Worm (Caenorhabditis elegans) whole organism, L4/young adult: ENCODE results near the gene nhr-79.

Source experiments
- W03F9.2 ChIP-seq: fragments of 150-350 bp; optimal IDR thresholded peaks from 2 replicates; lab custom pipeline; 2014; ENCODE audit warnings: missing biosample characterization, missing genetic modification characterization
- dao-5 ChIP-seq: sonication (generic microtip); optimal IDR thresholded peaks from 2 replicates; lab custom pipeline; 2016; ENCODE audit warnings: missing genotype, missing genetic modification characterization, moderate library complexity, missing compliant biosample characterization
- him-1 ChIP-seq: sonication (generic microtip); optimal IDR thresholded peaks from 2 replicates; lab custom pipeline; 2016; ENCODE audit warnings: missing genotype, missing genetic modification reagents, missing genetic modification characterization, missing compliant biosample characterization

nhr-79 gene

ce11 chrV:19211795-19212194 lies at the start of gene nhr-79:
TSS of gene nhr-79 (minus strand) at chrV:19211895.
- TF ChIP-seq W03F9.2 (tag; lab: Kevin White, UChicago) = no peak
- no peak for TF ChIP-seq dao-5 (tag; lab: Kevin White, UChicago)
- TF ChIP-seq him-1 = no peak

- TF ChIP-seq W03F9.2 (tag; lab: Kevin White, UChicago) (no peak), him-1 (no peak), dao-5 (tag; lab: Kevin White, UChicago) (no peak)
These were observed 49.0 kb upstream of the nhr-79 start for ce11 chrV:19260686-19261085.

- TF ChIP-seq dao-5 (tag; lab: Kevin White, UChicago) (no peak), him-1 (no peak), W03F9.2 (tag; lab: Kevin White, UChicago) (no peak)
These were observed 47.7 kb upstream of the nhr-79 start for ce11 chrV:19259403-19259802.

- TF ChIP-seq him-1 (no peak), W03F9.2 (tag; lab: Kevin White, UChicago) (no peak), dao-5 (tag; lab: Kevin White, UChicago) (no peak)
These were observed 46.0 kb upstream of the nhr-79 start, which contains the start of gene F21D9.3 for ce11 chrV:19257653-19258052. TSS of gene F21D9.3 (minus strand) at chrV:19257753.

- no peak for TF ChIP-seq dao-5 (tag; lab: Kevin White, UChicago)
- no peak for TF ChIP-seq W03F9.2 (tag; lab: Kevin White, UChicago)
- no peak for TF ChIP-seq him-1
These were observed 41.8 kb upstream of the nhr-79 start, which contains the start of gene F21D9.4 for ce11 chrV:19253520-19253919. TSS of gene F21D9.4 (plus strand) at chrV:19253820.

ce11 chrV:19251844-19252243 lies 40.1 kb upstream of the nhr-79 start, which contains the start of gene F21D9.11:
TSS of gene F21D9.11 (plus strand) at chrV:19252144.
- no peak for TF ChIP-seq him-1
- no peak for TF ChIP-seq dao-5 (tag; lab: Kevin White, UChicago)
- no peak for TF ChIP-seq W03F9.2 (tag; lab: Kevin White, UChicago)

ce11 chrV:19250983-19251382 lies 39.3 kb upstream of the nhr-79 start, which contains the start of gene str-81:
TSS of gene str-81 (minus strand) at chrV:19251083.
- TF ChIP-seq W03F9.2 (tag; lab: Kevin White, UChicago) = no peak
- TF ChIP-seq him-1 = no peak
- no peak for TF ChIP-seq dao-5 (tag; lab: Kevin White, UChicago)

- no peak for TF ChIP-seq him-1
- no peak for TF ChIP-seq dao-5 (tag; lab: Kevin White, UChicago)
These were observed 28.4 kb upstream of the nhr-79 start, which contains the start of the genes fbxb-115 and fbxb-1 for ce11 chrV:19240129-19240528. TSS of gene fbxb-115 (minus strand) at chrV:19240229. TSS of gene fbxb-1 (plus strand) at chrV:19240354.

ce11 chrV:19237204-19237603 lies 25.5 kb upstream of the nhr-79 start, which contains the start of gene fbxb-2:
TSS of gene fbxb-2 (minus strand) at chrV:19237304.
- no peak for TF ChIP-seq dao-5 (tag; lab: Kevin White, UChicago)
- no peak for TF ChIP-seq him-1
- TF ChIP-seq W03F9.2 (tag; lab: Kevin White, UChicago) = no peak

- no peak for TF ChIP-seq W03F9.2 (tag; lab: Kevin White, UChicago)
- TF ChIP-seq dao-5 (tag; lab: Kevin White, UChicago) = no peak
- TF ChIP-seq him-1 = no peak
These were observed 21.8 kb upstream of the nhr-79 start, which contains the start of gene fbxb-116 for ce11 chrV:19233469-19233868. TSS of gene fbxb-116 (plus strand) at chrV:19233769.

- TF ChIP-seq him-1 = no peak
- TF ChIP-seq dao-5 (tag; lab: Kevin White, UChicago) = no peak
- no peak for TF ChIP-seq W03F9.2 (tag; lab: Kevin White, UChicago)
These were observed 19.5 kb upstream of the nhr-79 start for ce11 chrV:19231167-19231566.

ce11 chrV:19230413-19230812 lies 18.7 kb upstream of the nhr-79 start, which contains the start of gene sqst-3:
TSS of gene sqst-3 (plus strand) at chrV:19230782.
- TF ChIP-seq him-1 = no peak
- TF ChIP-seq dao-5 (tag; lab: Kevin White, UChicago) = no peak
- no peak for TF ChIP-seq W03F9.2 (tag; lab: Kevin White, UChicago)

- TF ChIP-seq dao-5 (tag; lab: Kevin White, UChicago) (no peak), W03F9.2 (tag; lab: Kevin White, UChicago) (no peak), him-1 (no peak)
These were observed 6.0 kb upstream of the nhr-79 start, which contains the start of gene oac-49 for ce11 chrV:19217675-19218074. TSS of gene oac-49 (plus strand) at chrV:19217975.

ce11 chrV:19217104-19217503 lies 5.4 kb upstream of the nhr-79 start, which contains the start of gene srr-2:
TSS of gene srr-2 (minus strand) at chrV:19217176.
- no peak for TF ChIP-seq dao-5 (tag; lab: Kevin White, UChicago)
- no peak for TF ChIP-seq him-1
- TF ChIP-seq W03F9.2 (tag; lab: Kevin White, UChicago) = no peak

ce11 chrV:19212354-19212753 lies 659 bp upstream of the nhr-79 start:
- TF ChIP-seq him-1 (no peak), W03F9.2 (tag; lab: Kevin White, UChicago) (no peak), dao-5 (tag; lab: Kevin White, UChicago) (no peak)
